Worm (Caenorhabditis elegans) whole organism, young adult: ENCODE data around the gene grd-6.

Experiments used
- C06A6.2 ChIP-seq: fragments of 200-800 bp; sonication (Bioruptor generic); conservative IDR thresholded peaks from 2 replicates; pipeline ENCODE4 v1.3.6; 2022; ENCODE audit warnings: missing genetic modification characterization, missing compliant biosample characterization
- D2030.7 ChIP-seq: fragments of 200-800 bp; sonication (Bioruptor generic); IDR thresholded peaks from 2 replicates; pipeline ENCODE4 v1.3.6; 2022; ENCODE audit warnings: missing genetic modification reagents, missing genetic modification characterization, missing compliant biosample characterization
- F23B12.7 ChIP-seq: sonication (generic microtip); optimal IDR thresholded peaks from 2 replicates; lab custom pipeline; 2017; ENCODE audit warnings: missing genetic modification characterization, mild to moderate bottlenecking, missing compliant biosample characterization, antibody characterized with exemption, moderate library complexity; ENCODE audit not compliant: insufficient read depth
- F33H1.4 ChIP-seq: fragments of 200-800 bp; sonication (Bioruptor generic); IDR thresholded peaks from 2 replicates; pipeline ENCODE4 v1.3.6; 2022; ENCODE audit warnings: missing genetic modification reagents, missing genetic modification characterization, missing compliant biosample characterization
- F55B11.4 ChIP-seq: sonication (generic microtip); optimal IDR thresholded peaks from 2 replicates; lab custom pipeline; 2016; ENCODE audit warnings: missing compliant biosample characterization, missing genetic modification characterization, borderline replicate concordance; ENCODE audit not compliant: insufficient read depth
- K11D2.4 ChIP-seq: fragments of 200-800 bp; sonication (Bioruptor generic); IDR thresholded peaks from 2 replicates; pipeline ENCODE4 v1.3.6; 2022; ENCODE audit warnings: missing genetic modification reagents, missing genetic modification characterization, missing compliant biosample characterization
- T07F8.4 ChIP-seq: sonication (generic microtip); optimal IDR thresholded peaks from 2 replicates; lab custom pipeline; 2016; ENCODE audit warnings: mild to moderate bottlenecking, missing genetic modification characterization, moderate library complexity, missing compliant biosample characterization
- ZK185.1 ChIP-seq: sonication (generic microtip); optimal IDR thresholded peaks from 2 replicates; lab custom pipeline; 2016; ENCODE audit warnings: mild to moderate bottlenecking, missing genetic modification characterization, missing compliant biosample characterization; ENCODE audit not compliant: poor library complexity, severe bottlenecking
- akir-1 ChIP-seq: fragments of 200-800 bp; sonication (Bioruptor generic); optimal IDR thresholded peaks from 2 replicates; lab custom pipeline; 2018; ENCODE audit warnings: mild to moderate bottlenecking, missing genetic modification characterization, moderate library complexity, missing compliant biosample characterization
- ama-1 ChIP-seq, 3 experiments: fragments of 150-350 bp in 1 of 3; sonication (generic microtip) in 2 of 3; optimal IDR thresholded peaks; 2 replicates each; lab custom pipeline; 2014 to 2018; ENCODE audit warnings: missing biosample characterization in 2 of 3, missing genetic modification characterization in 2 of 3, missing genetic modification reagents in 2 of 3
- attf-5 ChIP-seq: fragments of 200-800 bp; sonication (Bioruptor generic); optimal IDR thresholded peaks from 2 replicates; lab custom pipeline; 2018; ENCODE audit warnings: mild to moderate bottlenecking, missing genetic modification characterization, missing compliant biosample characterization
- bed-2 ChIP-seq: fragments of 200-800 bp; sonication (Bioruptor generic); IDR thresholded peaks from 2 replicates; pipeline ENCODE4 v1.3.6; 2022; ENCODE audit warnings: missing genetic modification reagents, missing genetic modification characterization, missing compliant biosample characterization
- ceh-27 ChIP-seq: fragments of 200-800 bp; sonication (Bioruptor generic); optimal IDR thresholded peaks from 2 replicates; lab custom pipeline; 2018; ENCODE audit warnings: mild to moderate bottlenecking, missing genetic modification characterization, moderate library complexity, missing compliant biosample characterization
- die-1 ChIP-seq: sonication (generic microtip); optimal IDR thresholded peaks from 2 replicates; lab custom pipeline; 2016; ENCODE audit warnings: missing genotype, mild to moderate bottlenecking, missing genetic modification characterization, missing compliant biosample characterization
- dox-1 ChIP-seq: fragments of 200-800 bp; sonication (Bioruptor generic); IDR thresholded peaks from 2 replicates; pipeline ENCODE4 v1.3.6; 2022; ENCODE audit warnings: missing genetic modification reagents, missing genetic modification characterization, missing compliant biosample characterization
- dpl-1 ChIP-seq: fragments of 150-350 bp; optimal IDR thresholded peaks from 2 replicates; lab custom pipeline; 2014; ENCODE audit warnings: missing biosample characterization, missing genetic modification reagents, missing genetic modification characterization
- efl-1 ChIP-seq: fragments of 150-350 bp; optimal IDR thresholded peaks from 2 replicates; lab custom pipeline; 2014; ENCODE audit warnings: missing biosample characterization, missing genetic modification reagents, missing genetic modification characterization
- egl-44 ChIP-seq: fragments of 200-800 bp; sonication (Bioruptor generic); IDR thresholded peaks from 2 replicates; pipeline ENCODE4 v1.3.6; 2022; ENCODE audit warnings: missing genetic modification reagents, missing genetic modification characterization, missing compliant biosample characterization
- ekl-4 ChIP-seq: fragments of 200-800 bp; sonication (Bioruptor generic); IDR thresholded peaks from 2 replicates; pipeline ENCODE4 v1.3.6; 2022; ENCODE audit warnings: missing genetic modification reagents, missing genetic modification characterization, missing compliant biosample characterization
- gei-17 ChIP-seq: fragments of 200-800 bp; sonication (Bioruptor generic); optimal IDR thresholded peaks from 2 replicates; lab custom pipeline; 2018; ENCODE audit warnings: mild to moderate bottlenecking, missing genetic modification characterization, missing compliant biosample characterization
- him-1 ChIP-seq: sonication (generic microtip); optimal IDR thresholded peaks from 2 replicates; lab custom pipeline; 2016; ENCODE audit warnings: missing genotype, missing genetic modification reagents, missing genetic modification characterization, missing compliant biosample characterization
- hlh-26 ChIP-seq: fragments of 200-800 bp; sonication (Bioruptor generic); conservative IDR thresholded peaks from 2 replicates; pipeline ENCODE4 v1.3.6; 2022; ENCODE audit warnings: missing genetic modification reagents, missing genetic modification characterization, missing compliant biosample characterization
- hmg-1.2 ChIP-seq: fragments of 200-800 bp; sonication (Bioruptor generic); IDR thresholded peaks from 2 replicates; pipeline ENCODE4 v1.3.6; 2022; ENCODE audit warnings: missing genetic modification reagents, missing genetic modification characterization, missing compliant biosample characterization
- hrde-1 ChIP-seq: sonication (generic microtip); optimal IDR thresholded peaks from 2 replicates; lab custom pipeline; 2016; ENCODE audit warnings: missing genetic modification characterization, mild to moderate bottlenecking, missing compliant biosample characterization, moderate library complexity, missing genotype, missing genetic modification reagents, borderline replicate concordance
- hsf-1 ChIP-seq: fragments of 200-800 bp; sonication (Bioruptor generic); IDR thresholded peaks from 2 replicates; pipeline ENCODE4 v1.3.6; 2022; ENCODE audit warnings: missing genetic modification reagents, missing genetic modification characterization, missing compliant biosample characterization
- let-607 ChIP-seq, 2 experiments: fragments of 200-800 bp in 1 of 2; sonication (Bioruptor generic) in 1 of 2; sonication (generic microtip) in 1 of 2; optimal IDR thresholded peaks; 2 replicates each; lab custom pipeline; 2016 to 2018; ENCODE audit warnings: mild to moderate bottlenecking in 2 of 2, missing compliant biosample characterization in 2 of 2, missing genetic modification characterization in 2 of 2, moderate library complexity in 2 of 2, missing genotype in 1 of 2
- lin-40 ChIP-seq: sonication (generic microtip); optimal IDR thresholded peaks from 2 replicates; lab custom pipeline; 2016; ENCODE audit warnings: missing genetic modification characterization, mild to moderate bottlenecking, missing compliant biosample characterization, missing genotype, missing genetic modification reagents
- lin-54 ChIP-seq: fragments of 200-800 bp; sonication (Bioruptor generic); optimal IDR thresholded peaks from 2 replicates; lab custom pipeline; 2018; ENCODE audit warnings: mild to moderate bottlenecking, missing genetic modification characterization, missing compliant biosample characterization
- lsl-1 ChIP-seq: fragments of 200-800 bp; sonication (Bioruptor generic); optimal IDR thresholded peaks from 2 replicates; lab custom pipeline; 2018; ENCODE audit warnings: mild to moderate bottlenecking, missing genetic modification characterization, moderate library complexity, missing compliant biosample characterization
- madf-10 ChIP-seq: sonication (generic microtip); optimal IDR thresholded peaks from 2 replicates; lab custom pipeline; 2016; ENCODE audit warnings: mild to moderate bottlenecking, missing genetic modification characterization, missing compliant biosample characterization
- mel-28 ChIP-seq: sonication (generic microtip); optimal IDR thresholded peaks from 2 replicates; lab custom pipeline; 2016; ENCODE audit warnings: borderline replicate concordance, mild to moderate bottlenecking, missing genetic modification characterization, missing compliant biosample characterization
- pbrm-1 ChIP-seq: fragments of 200-800 bp; sonication (Bioruptor generic); IDR thresholded peaks from 2 replicates; pipeline ENCODE4 v1.3.6; 2022; ENCODE audit warnings: missing genetic modification reagents, missing genetic modification characterization, missing compliant biosample characterization
- rcor-1 ChIP-seq: fragments of 200-800 bp; sonication (Bioruptor generic); IDR thresholded peaks from 2 replicates; pipeline ENCODE4 v1.3.6; 2022; ENCODE audit warnings: missing genetic modification reagents, missing genetic modification characterization, missing compliant biosample characterization
- repo-1 ChIP-seq: sonication (generic microtip); optimal IDR thresholded peaks from 2 replicates; lab custom pipeline; 2017; ENCODE audit warnings: mild to moderate bottlenecking, missing genetic modification characterization, missing compliant biosample characterization
- sdz-38 ChIP-seq: sonication (generic microtip); optimal IDR thresholded peaks from 2 replicates; lab custom pipeline; 2016; ENCODE audit warnings: missing genotype, missing genetic modification characterization, missing compliant biosample characterization
- snpc-1.1 ChIP-seq: sonication (generic microtip); optimal IDR thresholded peaks from 2 replicates; lab custom pipeline; 2017; ENCODE audit warnings: missing genetic modification characterization, mild to moderate bottlenecking, missing compliant biosample characterization, antibody characterized with exemption, moderate library complexity, missing genotype, missing genetic modification reagents; ENCODE audit not compliant: insufficient read depth
- snpc-4 ChIP-seq, 5 experiments: fragments of 150-350 bp in 1 of 5; sonication (generic microtip) in 4 of 5; optimal IDR thresholded peaks; 2 replicates each; lab custom pipeline; 2014 to 2018; ENCODE audit warnings: missing genetic modification characterization in 5 of 5, missing biosample characterization in 3 of 5, antibody characterized with exemption in 2 of 5, mild to moderate bottlenecking in 2 of 5, missing compliant biosample characterization in 2 of 5, missing genotype in 2 of 5, moderate library complexity in 2 of 5, missing genetic modification reagents in 1 of 5
- somi-1 ChIP-seq: fragments of 200-800 bp; sonication (Bioruptor generic); optimal IDR thresholded peaks from 2 replicates; lab custom pipeline; 2018; ENCODE audit warnings: mild to moderate bottlenecking, missing genetic modification characterization, missing compliant biosample characterization
- tbp1 ChIP-seq: fragments of 200-800 bp; sonication (Bioruptor generic); optimal IDR thresholded peaks from 2 replicates; lab custom pipeline; 2018; ENCODE audit warnings: mild to moderate bottlenecking, missing genetic modification characterization, missing compliant biosample characterization
- tlf-1 ChIP-seq: fragments of 200-800 bp; sonication (Bioruptor generic); optimal IDR thresholded peaks from 2 replicates; lab custom pipeline; 2018; ENCODE audit warnings: mild to moderate bottlenecking, missing genetic modification characterization, missing compliant biosample characterization
- unc-130 ChIP-seq: sonication (generic microtip); optimal IDR thresholded peaks from 2 replicates; lab custom pipeline; 2016; ENCODE audit warnings: missing genetic modification reagents, missing genetic modification characterization, missing compliant biosample characterization
- xnd-1 ChIP-seq: sonication (generic microtip); optimal IDR thresholded peaks from 2 replicates; lab custom pipeline; 2016; ENCODE audit warnings: missing genotype, missing genetic modification reagents, missing genetic modification characterization, missing compliant biosample characterization
- ztf-18 ChIP-seq: sonication (generic microtip); optimal IDR thresholded peaks from 2 replicates; lab custom pipeline; 2016; ENCODE audit warnings: missing genotype, mild to moderate bottlenecking, missing genetic modification characterization, missing compliant biosample characterization

Gene grd-6

DNA sequence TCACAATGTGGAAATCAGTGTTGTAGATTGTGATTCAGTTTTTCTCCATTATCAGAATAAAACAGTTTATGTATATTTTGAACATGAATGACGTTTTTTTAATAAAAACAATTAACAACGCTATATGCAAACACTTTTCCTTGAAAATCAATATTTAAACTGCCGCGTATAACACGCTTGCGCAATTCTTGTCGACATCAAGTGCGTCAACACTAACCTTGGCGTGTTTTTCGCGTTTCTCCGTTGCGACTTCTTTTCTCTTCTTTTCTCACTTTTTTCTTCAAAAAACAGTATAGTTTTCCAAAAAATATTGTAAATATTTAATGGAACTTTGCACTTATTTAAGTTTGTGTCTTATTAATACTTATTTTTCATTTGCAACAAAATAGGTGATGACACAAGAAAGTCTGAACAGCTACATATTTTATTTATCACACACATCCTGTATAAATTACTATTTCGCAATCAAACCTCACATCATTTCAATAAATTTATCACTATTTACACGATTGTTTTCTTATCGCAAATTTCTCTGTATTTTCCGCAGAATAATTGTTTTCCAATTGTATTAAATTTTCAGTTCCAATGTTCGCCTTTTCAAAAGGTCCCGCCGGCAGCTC is 46.3 kb upstream of the grd-6 start, which contains the start of gene spas-1 (continued):
- TF ChIP-seq somi-1 (GFP tag; lab: Kevin White, UChicago) (peak; percentile 25), snpc-1.1 (tag; lab: Kevin White, UChicago) (peak; percentile 16), akir-1 (no peak), dox-1 (GFP tag; lab: Robert Waterston, UW) (peak; percentile 85), madf-10 (tag; lab: Kevin White, UChicago) (peak; percentile 52), die-1 (peak; percentile 3), F33H1.4 (GFP tag; lab: Robert Waterston, UW) (peak; percentile 52), him-1 (tag; lab: Kevin White, UChicago) (peak; percentile 7), rcor-1 (GFP tag; lab: Robert Waterston, UW) (peak; percentile 85), snpc-4 (GFP tag; optimal IDR thresholded peaks at IDR 0.05; lab: Kevin White, UChicago) (no peak), snpc-4 (tag; optimal IDR thresholded peaks at IDR 0.05; lab: Kevin White, UChicago) (peak in 1 of 4 experiments; percentile 76), hlh-26 (GFP tag; lab: Robert Waterston, UW) (no peak), gei-17 (GFP tag; lab: Kevin White, UChicago) (peak; percentile 19), lsl-1 (GFP tag; lab: Kevin White, UChicago) (peak; percentile 54), K11D2.4 (GFP tag; lab: Robert Waterston, UW) (peak; percentile 40; the same call in 1 of the 2 replicates), attf-5 (GFP tag; lab: Kevin White, UChicago) (peak; percentile 84), lin-40 (peak; percentile 86), F55B11.4 (tag; lab: Kevin White, UChicago) (no peak), tlf-1 (GFP tag; lab: Kevin White, UChicago) (peak; percentile 68), ZK185.1 (tag; lab: Kevin White, UChicago) (peak; percentile 46), dpl-1 (peak; percentile 91), let-607 (tag; optimal IDR thresholded peaks at IDR 0.05; lab: Kevin White, UChicago) (peak in 1 of 2 experiments; percentile 47), unc-130 (GFP tag; lab: Kevin White, UChicago) (no peak), lin-54 (GFP tag; lab: Kevin White, UChicago) (peak; percentile 97), pbrm-1 (peak; percentile 83; the same call in 1 of the 2 replicates), sdz-38 (tag; lab: Kevin White, UChicago) (no peak), D2030.7 (GFP tag; lab: Robert Waterston, UW) (no peak; the same call in 1 of the 2 replicates), egl-44 (GFP tag; lab: Robert Waterston, UW) (no peak), efl-1 (GFP tag; lab: Kevin White, UChicago) (peak; percentile 79), tbp1 (peak; percentile 67), bed-2 (GFP tag; lab: Robert Waterston, UW) (no peak), hrde-1 (no peak), ztf-18 (tag; lab: Kevin White, UChicago) (peak; percentile 98), ekl-4 (GFP tag; lab: Robert Waterston, UW) (peak; percentile 70; the same call in 1 of the 2 replicates), F23B12.7 (peak; percentile 88), repo-1 (peak; percentile 38), ama-1 (optimal IDR thresholded peaks at IDR 0.05; lab: Kevin White, UChicago) (no peak), ama-1 (GFP tag; optimal IDR thresholded peaks at IDR 0.05; lab: Kevin White, UChicago) (no peak), hmg-1.2 (peak; percentile 29; the same call in 1 of the 2 replicates), mel-28 (tag; lab: Kevin White, UChicago) (no peak), hsf-1 (GFP tag; lab: Robert Waterston, UW) (no peak), T07F8.4 (no peak), ceh-27 (peak; percentile 56), C06A6.2 (GFP tag; lab: Robert Waterston, UW) (peak; percentile 69), xnd-1 (peak; percentile 40)
